Fruit fly (Drosophila melanogaster) whole organism, embryonic: ENCODE results near the gene CG18262.
A peak's percentile ranks its signal among the peaks of the same experiment; 100 is the strongest.

Experiments
- CG10959 ChIP-seq: fragments of 200-800 bp; sonication (Bioruptor generic); IDR thresholded peaks from 2 replicates; pipeline ENCODE4 v1.3.6; 2022; ENCODE audit warnings: missing biosample characterization, missing genetic modification characterization
- CG12236 ChIP-seq: fragments of 200-800 bp; sonication (Bioruptor generic); optimal IDR thresholded peaks from 2 replicates; lab custom pipeline; 2016; ENCODE audit warnings: missing biosample characterization, missing genetic modification characterization
- CG13775 ChIP-seq: fragments of 200-800 bp; sonication (Bioruptor generic); optimal IDR thresholded peaks from 3 replicates; lab custom pipeline; 2017; ENCODE audit warnings: missing biosample characterization, mild to moderate bottlenecking, missing genetic modification characterization
- CG15601 ChIP-seq: fragments of 200-800 bp; sonication (Bioruptor generic); optimal IDR thresholded peaks from 3 replicates; lab custom pipeline; 2019; ENCODE audit warnings: missing biosample characterization, mild to moderate bottlenecking, missing genetic modification characterization, moderate library complexity
- CG30431 ChIP-seq: fragments of 200-800 bp; sonication (Bioruptor generic); optimal IDR thresholded peaks from 2 replicates; lab custom pipeline; 2017; ENCODE audit warnings: missing biosample characterization, missing genetic modification characterization
- CG3163 ChIP-seq: fragments of 200-800 bp; sonication (Bioruptor generic); optimal IDR thresholded peaks from 3 replicates; lab custom pipeline; 2016; ENCODE audit warnings: missing biosample characterization, missing genetic modification characterization
- CG32767 ChIP-seq: fragments of 200-800 bp; sonication (Bioruptor generic); IDR thresholded peaks from 2 replicates; pipeline ENCODE4 v1.3.6; 2022; ENCODE audit warnings: missing biosample characterization, missing genetic modification characterization
- CG3995 ChIP-seq: fragments of 200-800 bp; sonication (Bioruptor generic); optimal IDR thresholded peaks from 3 replicates; lab custom pipeline; 2016; ENCODE audit warnings: missing biosample characterization, missing genetic modification characterization
- CG6175 ChIP-seq: fragments of 200-800 bp; sonication (Bioruptor generic); IDR thresholded peaks from 3 replicates; pipeline ENCODE4 v1.3.6; 2022; ENCODE audit warnings: missing biosample characterization, missing genetic modification characterization
- CG6854 ChIP-seq: fragments of 200-800 bp; sonication (Bioruptor generic); optimal IDR thresholded peaks from 3 replicates; lab custom pipeline; 2017; ENCODE audit warnings: missing biosample characterization, mild to moderate bottlenecking, missing genetic modification characterization
- CG7987 ChIP-seq: fragments of 200-800 bp; sonication (Bioruptor generic); optimal IDR thresholded peaks from 2 replicates; lab custom pipeline; 2018; ENCODE audit warnings: missing biosample characterization, mild to moderate bottlenecking, missing genetic modification characterization, moderate library complexity
- Chrac-16 ChIP-seq: fragments of 200-800 bp; sonication (Bioruptor generic); optimal IDR thresholded peaks from 3 replicates; lab custom pipeline; 2016; ENCODE audit warnings: missing biosample characterization, missing genetic modification characterization
- D19B ChIP-seq: fragments of 200-800 bp; sonication (Bioruptor generic); optimal IDR thresholded peaks from 2 replicates; lab custom pipeline; 2017; ENCODE audit warnings: missing biosample characterization, mild to moderate bottlenecking, missing genetic modification characterization
- Dip2 ChIP-seq: fragments of 200-800 bp; sonication (Bioruptor generic); IDR thresholded peaks from 2 replicates; pipeline ENCODE4 v1.3.6; 2022; ENCODE audit warnings: missing biosample characterization, missing genetic modification characterization
- Doc2 ChIP-seq: fragments of 200-800 bp; sonication (Bioruptor generic); IDR thresholded peaks from 2 replicates; pipeline ENCODE4 v1.3.6; 2022; ENCODE audit warnings: missing biosample characterization, missing genetic modification characterization
- Fer1 ChIP-seq: fragments of 200-800 bp; sonication (Bioruptor generic); optimal IDR thresholded peaks from 2 replicates; lab custom pipeline; 2017; ENCODE audit warnings: missing biosample characterization, mild to moderate bottlenecking, missing genetic modification characterization
- Fer2 ChIP-seq: fragments of 200-800 bp; sonication (Bioruptor generic); optimal IDR thresholded peaks from 2 replicates; lab custom pipeline; 2018; ENCODE audit warnings: missing biosample characterization, mild to moderate bottlenecking, missing genetic modification characterization, moderate library complexity
- Kr ChIP-seq: fragments of 200-800 bp; sonication (Bioruptor generic); optimal IDR thresholded peaks from 2 replicates; lab custom pipeline; 2017; ENCODE audit warnings: missing biosample characterization, mild to moderate bottlenecking, missing genetic modification characterization
- Lpt ChIP-seq: fragments of >200 bp; optimal IDR thresholded peaks from 2 replicates; lab custom pipeline; 2018; ENCODE audit warnings: missing biosample characterization, missing genetic modification characterization
- Max ChIP-seq: fragments of 200-800 bp; sonication (Bioruptor generic); optimal IDR thresholded peaks from 2 replicates; lab custom pipeline; 2016; ENCODE audit warnings: missing biosample characterization, mild to moderate bottlenecking, missing genetic modification characterization
- Mrtf ChIP-seq: fragments of 200-800 bp; sonication (Bioruptor generic); IDR thresholded peaks from 3 replicates; pipeline ENCODE4 v1.3.6; 2022; ENCODE audit warnings: missing biosample characterization, missing genetic modification characterization
- NC2α ChIP-seq: fragments of 200-800 bp; sonication (Bioruptor generic); optimal IDR thresholded peaks from 2 replicates; lab custom pipeline; 2016; ENCODE audit warnings: missing biosample characterization, missing genetic modification characterization
- NC2β ChIP-seq: fragments of 200-800 bp; sonication (Bioruptor generic); optimal IDR thresholded peaks from 2 replicates; lab custom pipeline; 2016; ENCODE audit warnings: missing biosample characterization, missing genetic modification characterization
- PHDP ChIP-seq: fragments of 200-800 bp; sonication (Bioruptor generic); optimal IDR thresholded peaks from 3 replicates; lab custom pipeline; 2018; ENCODE audit warnings: missing biosample characterization, mild to moderate bottlenecking, missing genetic modification characterization, moderate library complexity
- Poxn ChIP-seq: fragments of 200-800 bp; sonication (Bioruptor generic); IDR thresholded peaks from 2 replicates; pipeline ENCODE4 v1.3.6; 2022; ENCODE audit warnings: missing biosample characterization, missing genetic modification characterization
- Rfx ChIP-seq: fragments of 200-800 bp; sonication (Bioruptor generic); IDR thresholded peaks from 2 replicates; pipeline ENCODE4 v1.3.6; 2022; ENCODE audit warnings: missing biosample characterization, missing genetic modification characterization
- Rx ChIP-seq: fragments of 200-800 bp; sonication (Bioruptor generic); IDR thresholded peaks from 2 replicates; pipeline ENCODE4 v1.3.6; 2022; ENCODE audit warnings: missing biosample characterization, missing genetic modification characterization
- abd-A ChIP-seq: fragments of 200-800 bp; sonication (Bioruptor generic); optimal IDR thresholded peaks from 3 replicates; lab custom pipeline; 2019; ENCODE audit warnings: missing biosample characterization, mild to moderate bottlenecking, missing genetic modification characterization, moderate library complexity
- al ChIP-seq: fragments of 200-800 bp; sonication (Bioruptor generic); IDR thresholded peaks from 2 replicates; pipeline ENCODE4 v1.3.6; 2022; ENCODE audit warnings: missing biosample characterization, missing genetic modification characterization
- ase ChIP-seq: fragments of 200-800 bp; sonication (Bioruptor generic); IDR thresholded peaks from 3 replicates; pipeline ENCODE4 v1.3.6; 2022; ENCODE audit warnings: missing biosample characterization, missing genetic modification characterization
- az2 ChIP-seq: fragments of 200-800 bp; sonication (Bioruptor generic); optimal IDR thresholded peaks from 3 replicates; lab custom pipeline; 2016; ENCODE audit warnings: missing biosample characterization, missing genetic modification characterization
- cato ChIP-seq: fragments of 200-800 bp; sonication (Bioruptor generic); optimal IDR thresholded peaks from 2 replicates; lab custom pipeline; 2016; ENCODE audit warnings: missing biosample characterization, missing genetic modification characterization, borderline replicate concordance
- crol ChIP-seq: fragments of 200-800 bp; sonication (Bioruptor generic); IDR thresholded peaks from 2 replicates; pipeline ENCODE4 v1.3.6; 2022; ENCODE audit warnings: missing biosample characterization, missing genetic modification characterization
- da ChIP-seq: fragments of 200-800 bp; sonication (Bioruptor generic); optimal IDR thresholded peaks from 2 replicates; lab custom pipeline; 2016; ENCODE audit warnings: missing biosample characterization, missing genetic modification characterization
- dan ChIP-seq: fragments of 200-800 bp; sonication (Bioruptor generic); IDR thresholded peaks from 2 replicates; pipeline ENCODE4 v1.3.6; 2022; ENCODE audit warnings: missing biosample characterization, missing genetic modification characterization
- dati ChIP-seq: fragments of 200-800 bp; sonication (Bioruptor generic); IDR thresholded peaks from 2 replicates; pipeline ENCODE4 v1.3.6; 2022; ENCODE audit warnings: missing biosample characterization, missing genetic modification characterization
- disco-r ChIP-seq: fragments of 200-800 bp; sonication (Bioruptor generic); optimal IDR thresholded peaks from 2 replicates; lab custom pipeline; 2016; ENCODE audit warnings: missing biosample characterization, missing genetic modification characterization
- dm ChIP-seq: fragments of 200-800 bp; sonication (Bioruptor generic); optimal IDR thresholded peaks from 3 replicates; lab custom pipeline; 2016; ENCODE audit warnings: missing biosample characterization, missing genetic modification characterization
- gsb-n ChIP-seq: fragments of 200-800 bp; sonication (Bioruptor generic); optimal IDR thresholded peaks from 3 replicates; lab custom pipeline; 2018; ENCODE audit warnings: missing biosample characterization, mild to moderate bottlenecking, missing genetic modification characterization
- ind ChIP-seq: fragments of 200-800 bp; sonication (Bioruptor generic); optimal IDR thresholded peaks from 3 replicates; lab custom pipeline; 2016; ENCODE audit warnings: missing biosample characterization, missing genetic modification characterization
- knrl ChIP-seq: fragments of 200-800 bp; sonication (Bioruptor generic); IDR thresholded peaks from 3 replicates; pipeline ENCODE4 v1.3.6; 2022; ENCODE audit warnings: missing biosample characterization, missing genetic modification characterization; ENCODE audit not compliant: partially characterized antibody
- mirr ChIP-seq: fragments of 200-800 bp; sonication (Bioruptor generic); optimal IDR thresholded peaks from 3 replicates; lab custom pipeline; 2018; ENCODE audit warnings: missing biosample characterization, mild to moderate bottlenecking, missing genetic modification characterization
- p53 ChIP-seq: fragments of 200-800 bp; sonication (Bioruptor generic); optimal IDR thresholded peaks from 2 replicates; lab custom pipeline; 2016; ENCODE audit warnings: missing biosample characterization, missing genetic modification characterization
- pb ChIP-seq: fragments of 200-800 bp; sonication (Bioruptor generic); optimal IDR thresholded peaks from 3 replicates; lab custom pipeline; 2016; ENCODE audit warnings: missing biosample characterization, missing genetic modification characterization
- pnt ChIP-seq: fragments of 200-800 bp; sonication (Bioruptor generic); optimal IDR thresholded peaks from 3 replicates; lab custom pipeline; 2016; ENCODE audit warnings: missing biosample characterization, missing genetic modification characterization
- row ChIP-seq: fragments of 200-800 bp; sonication (Bioruptor generic); IDR thresholded peaks from 3 replicates; pipeline ENCODE4 v1.3.6; 2022; ENCODE audit warnings: missing biosample characterization, missing genetic modification characterization
- scrt ChIP-seq: fragments of 200-800 bp; sonication (Bioruptor generic); optimal IDR thresholded peaks from 2 replicates; lab custom pipeline; 2018; ENCODE audit warnings: missing biosample characterization, mild to moderate bottlenecking, missing genetic modification characterization, moderate library complexity
- seq ChIP-seq: fragments of 200-800 bp; sonication (Bioruptor generic); IDR thresholded peaks from 2 replicates; pipeline ENCODE4 v1.3.6; 2022; ENCODE audit warnings: missing biosample characterization, missing genetic modification characterization
- sisA ChIP-seq: fragments of 200-800 bp; sonication (Bioruptor generic); IDR thresholded peaks from 2 replicates; pipeline ENCODE4 v1.3.6; 2022; ENCODE audit warnings: missing biosample characterization, missing genetic modification characterization
- sug ChIP-seq: fragments of 200-800 bp; optimal IDR thresholded peaks from 2 replicates; lab custom pipeline; 2019; ENCODE audit warnings: missing biosample characterization, mild to moderate bottlenecking, missing genetic modification characterization, moderate library complexity
- tio ChIP-seq: fragments of 200-800 bp; sonication (Bioruptor generic); optimal IDR thresholded peaks from 2 replicates; lab custom pipeline; 2017; ENCODE audit warnings: missing biosample characterization, missing genetic modification characterization, inconsistent platforms
- vfl ChIP-seq: fragments of 200-800 bp; sonication (Bioruptor generic); optimal IDR thresholded peaks from 2 replicates; lab custom pipeline; 2016; ENCODE audit warnings: missing biosample characterization, missing genetic modification characterization
- vvl ChIP-seq: fragments of 200-800 bp; sonication (Bioruptor generic); IDR thresholded peaks from 2 replicates; pipeline ENCODE4 v1.3.6; 2022; ENCODE audit warnings: missing biosample characterization, missing genetic modification characterization

The CG18262 gene

dm6 chrX:8157294-8157693 lies 4.5 kb downstream of the CG18262 start, which contains the start of the genes Traf6 and GIIIspla2 (continued):
- TF ChIP-seq Kr (GFP tag; lab: Kevin White, UChicago), result no peak
- TF ChIP-seq Dip2 (GFP tag; lab: Robert Waterston, UW), result no peak
- TF ChIP-seq Chrac-16 (GFP tag; lab: Kevin White, UChicago), result peak; percentile 60
- TF ChIP-seq dm (GFP tag; lab: Kevin White, UChicago), result peak; percentile 77
- peak; percentile 29; the same call in 1 of the 2 replicates for TF ChIP-seq Poxn (GFP tag; lab: Robert Waterston, UW)
- peak; percentile 79 for TF ChIP-seq Fer1
- TF ChIP-seq pb (GFP tag; lab: Kevin White, UChicago), result peak; percentile 50
- TF ChIP-seq ase (GFP tag; lab: Robert Waterston, UW), result peak; percentile 55; the same call in 1 of the 3 replicates
- peak; percentile 31 for TF ChIP-seq disco-r (GFP tag; lab: Kevin White, UChicago)
- TF ChIP-seq pnt, result peak; percentile 49
- TF ChIP-seq Lpt, result no peak
- peak; percentile 84 for TF ChIP-seq CG32767 (GFP tag; lab: Robert Waterston, UW)
- TF ChIP-seq vvl, result peak; percentile 82
- no peak for TF ChIP-seq CG6175 (GFP tag; lab: Robert Waterston, UW)
- TF ChIP-seq D19B, result peak; percentile 65
- peak; percentile 68 for TF ChIP-seq ind (GFP tag; lab: Kevin White, UChicago)
- no peak for TF ChIP-seq dan (GFP tag; lab: Robert Waterston, UW)
- TF ChIP-seq gsb-n (tag; lab: Kevin White, UChicago), result no peak
- peak; percentile 68; the same call in 1 of the 3 replicates for TF ChIP-seq Mrtf (GFP tag; lab: Robert Waterston, UW)
- TF ChIP-seq PHDP, result peak; percentile 80
- TF ChIP-seq row (GFP tag; lab: Robert Waterston, UW), result peak; percentile 93
- no peak for TF ChIP-seq Doc2 (GFP tag; lab: Robert Waterston, UW)
- TF ChIP-seq CG12236 (GFP tag; lab: Kevin White, UChicago), result peak; percentile 11
- peak; percentile 40 for TF ChIP-seq p53 (GFP tag; lab: Kevin White, UChicago)
- peak; percentile 60 for TF ChIP-seq CG3995
- TF ChIP-seq knrl (GFP tag; lab: Robert Waterston, UW), result peak; percentile 50; the same call in 1 of the 3 replicates
- TF ChIP-seq CG6854 (GFP tag; lab: Kevin White, UChicago), result no peak
- TF ChIP-seq crol, result no peak
- peak; percentile 44 for TF ChIP-seq NC2β
- peak; percentile 87 for TF ChIP-seq Rfx (GFP tag; lab: Robert Waterston, UW)
- peak; percentile 43 for TF ChIP-seq CG7987
- peak; percentile 59 for TF ChIP-seq vfl (GFP tag; lab: Kevin White, UChicago)
- peak; percentile 37 for TF ChIP-seq CG15601 (tag; lab: Kevin White, UChicago)
- peak; percentile 66 for TF ChIP-seq mirr (GFP tag; lab: Kevin White, UChicago)
- TF ChIP-seq cato (GFP tag; lab: Kevin White, UChicago), result peak; percentile 8
- TF ChIP-seq az2 (GFP tag; lab: Kevin White, UChicago), result peak; percentile 59
- TF ChIP-seq abd-A (tag; lab: Kevin White, UChicago), result no peak
- peak; percentile 53 for TF ChIP-seq Fer2 (tag; lab: Kevin White, UChicago)
- TF ChIP-seq da (GFP tag; lab: Kevin White, UChicago), result peak; percentile 34
- TF ChIP-seq CG30431 (GFP tag; lab: Kevin White, UChicago), result peak; percentile 67
- no peak for TF ChIP-seq dati
- TF ChIP-seq sug (tag; lab: Kevin White, UChicago), result peak; percentile 84
- peak; percentile 63 for TF ChIP-seq CG10959 (GFP tag; lab: Robert Waterston, UW)
- peak; percentile 78 for TF ChIP-seq CG13775 (GFP tag; lab: Kevin White, UChicago)
- peak; percentile 16 for TF ChIP-seq CG3163 (GFP tag; lab: Kevin White, UChicago)
- TF ChIP-seq tio (GFP tag; lab: Kevin White, UChicago), result no peak
- no peak for TF ChIP-seq NC2α (GFP tag; lab: Kevin White, UChicago)
- TF ChIP-seq Rx, result peak; percentile 71
- peak; percentile 76 for TF ChIP-seq sisA (GFP tag; lab: Robert Waterston, UW)
- TF ChIP-seq seq (GFP tag; lab: Robert Waterston, UW), result peak; percentile 56
- peak; percentile 73 for TF ChIP-seq al (GFP tag; lab: Robert Waterston, UW)
- TF ChIP-seq Max (GFP tag; lab: Kevin White, UChicago), result peak; percentile 67
- no peak for TF ChIP-seq scrt (GFP tag; lab: Kevin White, UChicago)
